Worm (Caenorhabditis elegans) whole organism, L1 larva: ENCODE data around the gene F56C3.8.

ENCODE experiments used
- blmp-1 ChIP-seq: fragments of 150-350 bp; optimal IDR thresholded peaks from 2 replicates; lab custom pipeline; 2014; ENCODE audit warnings: missing biosample characterization, missing genetic modification characterization
- ceh-8 ChIP-seq: fragments of 200-800 bp; sonication (Bioruptor generic); optimal IDR thresholded peaks from 2 replicates; lab custom pipeline; 2018; ENCODE audit warnings: mild to moderate bottlenecking, missing genetic modification characterization, moderate library complexity, missing compliant biosample characterization
- ceh-88 ChIP-seq: fragments of 200-800 bp; sonication (Bioruptor generic); IDR thresholded peaks from 2 replicates; pipeline ENCODE4 v1.3.6; 2022; ENCODE audit warnings: missing genetic modification characterization, missing compliant biosample characterization
- ces-1 ChIP-seq: fragments of 150-350 bp; optimal IDR thresholded peaks from 2 replicates; lab custom pipeline; 2014; ENCODE audit warnings: missing biosample characterization, missing genetic modification reagents, missing genetic modification characterization
- dpl-1 ChIP-seq, 3 experiments: fragments of 150-350 bp in 2 of 3; sonication (generic microtip) in 1 of 3; optimal IDR thresholded peaks; 2 replicates each; lab custom pipeline; 2014 to 2017; ENCODE audit warnings: missing biosample characterization in 3 of 3, missing genetic modification characterization in 3 of 3, missing genetic modification reagents in 3 of 3
- dsc-1 ChIP-seq: sonication (generic microtip); optimal IDR thresholded peaks from 2 replicates; lab custom pipeline; 2016; ENCODE audit warnings: mild to moderate bottlenecking, missing genetic modification characterization, missing compliant biosample characterization
- egl-13 ChIP-seq: sonication (generic microtip); optimal IDR thresholded peaks from 2 replicates; lab custom pipeline; 2016; ENCODE audit warnings: missing genotype, missing genetic modification reagents, missing genetic modification characterization, missing compliant biosample characterization
- elt-2 ChIP-seq: sonication (generic microtip); optimal IDR thresholded peaks from 2 replicates; lab custom pipeline; 2016; ENCODE audit warnings: missing genetic modification characterization, mild to moderate bottlenecking, inconsistent platforms, missing compliant biosample characterization, missing genetic modification reagents
- elt-3 ChIP-seq, 6 experiments: fragments of 150-350 bp in 1 of 6; sonication (generic microtip); optimal IDR thresholded peaks; 2 replicates each; lab custom pipeline; 2017 to 2018; ENCODE audit warnings: missing biosample characterization in 6 of 6, missing genetic modification characterization in 6 of 6, inconsistent platforms in 1 of 6
- fkh-10 ChIP-seq: sonication (generic microtip); optimal IDR thresholded peaks from 2 replicates; lab custom pipeline; 2017; ENCODE audit warnings: missing biosample characterization, missing genetic modification reagents, missing genetic modification characterization
- fkh-8 ChIP-seq: sonication (generic microtip); optimal IDR thresholded peaks from 2 replicates; lab custom pipeline; 2016; ENCODE audit warnings: mild to moderate bottlenecking, missing genetic modification characterization, missing compliant biosample characterization
- grh-1 ChIP-seq: fragments of 200-800 bp; sonication (Bioruptor generic); IDR thresholded peaks from 2 replicates; pipeline ENCODE4 v1.3.6; 2022; ENCODE audit warnings: missing genetic modification reagents, missing genetic modification characterization, missing compliant biosample characterization
- hpl-2 ChIP-seq: fragments of 150-350 bp; optimal IDR thresholded peaks from 2 replicates; lab custom pipeline; 2014; ENCODE audit warnings: missing biosample characterization, missing genetic modification reagents, missing genetic modification characterization
- irx-1 ChIP-seq: sonication (generic microtip); optimal IDR thresholded peaks from 2 replicates; lab custom pipeline; 2016; ENCODE audit warnings: missing genetic modification characterization, missing compliant biosample characterization
- jun-1 ChIP-seq: fragments of 150-350 bp; optimal IDR thresholded peaks from 2 replicates; lab custom pipeline; 2014; ENCODE audit warnings: missing biosample characterization, missing genetic modification reagents, missing genetic modification characterization
- lin-14 ChIP-seq: fragments of 200-800 bp; sonication (Bioruptor generic); optimal IDR thresholded peaks from 2 replicates; lab custom pipeline; 2018; ENCODE audit warnings: mild to moderate bottlenecking, missing genetic modification characterization, moderate library complexity, missing compliant biosample characterization
- lin-35 ChIP-seq, 2 experiments: fragments of 150-350 bp; optimal IDR thresholded peaks; 2 replicates each; lab custom pipeline; 2014; ENCODE audit warnings: missing biosample characterization in 2 of 2, missing genetic modification characterization in 2 of 2, missing genetic modification reagents in 2 of 2
- lin-39 ChIP-seq: fragments of 150-350 bp; optimal IDR thresholded peaks from 2 replicates; lab custom pipeline; 2014; ENCODE audit warnings: missing biosample characterization, missing genetic modification reagents, missing genetic modification characterization
- lsy-2 ChIP-seq, 2 experiments: fragments of 150-350 bp; optimal IDR thresholded peaks; 2 replicates each; lab custom pipeline; 2014; ENCODE audit warnings: missing biosample characterization in 2 of 2, missing genetic modification characterization in 2 of 2
- mab-9 ChIP-seq: fragments of 200-800 bp; sonication (Bioruptor generic); IDR thresholded peaks from 2 replicates; pipeline ENCODE4 v1.3.6; 2022; ENCODE audit warnings: missing genetic modification reagents, missing genetic modification characterization, missing compliant biosample characterization
- mdl-1 ChIP-seq, 2 experiments: fragments of 150-350 bp; optimal IDR thresholded peaks; 2 replicates each; lab custom pipeline; 2014 to 2017; ENCODE audit warnings: missing biosample characterization in 2 of 2, missing genetic modification characterization in 2 of 2, inconsistent platforms in 1 of 2
- nhr-11 ChIP-seq: fragments of 150-350 bp; optimal IDR thresholded peaks from 2 replicates; lab custom pipeline; 2014; ENCODE audit warnings: missing biosample characterization, missing genetic modification characterization
- nhr-12 ChIP-seq: sonication (generic microtip); optimal IDR thresholded peaks from 2 replicates; lab custom pipeline; 2017; ENCODE audit warnings: missing biosample characterization, missing genetic modification characterization
- nhr-20 ChIP-seq: sonication (generic microtip); optimal IDR thresholded peaks from 2 replicates; lab custom pipeline; 2016; ENCODE audit warnings: mild to moderate bottlenecking, missing genetic modification characterization, missing compliant biosample characterization
- nhr-237 ChIP-seq: fragments of 150-350 bp; optimal IDR thresholded peaks from 2 replicates; lab custom pipeline; 2014; ENCODE audit warnings: missing biosample characterization, missing genetic modification characterization
- nhr-47 ChIP-seq: sonication (generic microtip); optimal IDR thresholded peaks from 2 replicates; lab custom pipeline; 2016; ENCODE audit warnings: mild to moderate bottlenecking, missing genetic modification characterization, moderate library complexity, missing compliant biosample characterization
- nhr-77 ChIP-seq: fragments of 150-350 bp; optimal IDR thresholded peaks from 2 replicates; lab custom pipeline; 2014; ENCODE audit warnings: missing biosample characterization, missing genetic modification characterization
- nhr-90 ChIP-seq: sonication (generic microtip); optimal IDR thresholded peaks from 2 replicates; lab custom pipeline; 2016; ENCODE audit warnings: mild to moderate bottlenecking, missing genetic modification characterization, missing compliant biosample characterization; ENCODE audit not compliant: poor library complexity
- rnt-1 ChIP-seq: sonication (generic microtip); optimal IDR thresholded peaks from 2 replicates; lab custom pipeline; 2016; ENCODE audit warnings: mild to moderate bottlenecking, missing genetic modification characterization, moderate library complexity, missing compliant biosample characterization
- swsn-7 ChIP-seq: sonication (generic microtip); optimal IDR thresholded peaks from 2 replicates; lab custom pipeline; 2016; ENCODE audit warnings: missing genetic modification characterization, missing compliant biosample characterization
- tbx-2 ChIP-seq: sonication (generic microtip); optimal IDR thresholded peaks from 2 replicates; lab custom pipeline; 2016; ENCODE audit warnings: missing genetic modification characterization, missing compliant biosample characterization
- unc-86 ChIP-seq: sonication (generic microtip); optimal IDR thresholded peaks from 2 replicates; lab custom pipeline; 2016; ENCODE audit warnings: missing genetic modification characterization, missing compliant biosample characterization
- unc-98 ChIP-seq: fragments of 200-800 bp; sonication (Bioruptor generic); IDR thresholded peaks from 2 replicates; pipeline ENCODE4 v1.3.6; 2022; ENCODE audit warnings: missing genetic modification characterization, missing compliant biosample characterization
- ztf-11 ChIP-seq, 2 experiments: sonication (generic microtip); optimal IDR thresholded peaks; 2 replicates each; lab custom pipeline; 2016 to 2017; ENCODE audit warnings: missing genetic modification characterization in 2 of 2, missing biosample characterization in 1 of 2, missing compliant biosample characterization in 1 of 2

F56C3.8 gene

DNA sequence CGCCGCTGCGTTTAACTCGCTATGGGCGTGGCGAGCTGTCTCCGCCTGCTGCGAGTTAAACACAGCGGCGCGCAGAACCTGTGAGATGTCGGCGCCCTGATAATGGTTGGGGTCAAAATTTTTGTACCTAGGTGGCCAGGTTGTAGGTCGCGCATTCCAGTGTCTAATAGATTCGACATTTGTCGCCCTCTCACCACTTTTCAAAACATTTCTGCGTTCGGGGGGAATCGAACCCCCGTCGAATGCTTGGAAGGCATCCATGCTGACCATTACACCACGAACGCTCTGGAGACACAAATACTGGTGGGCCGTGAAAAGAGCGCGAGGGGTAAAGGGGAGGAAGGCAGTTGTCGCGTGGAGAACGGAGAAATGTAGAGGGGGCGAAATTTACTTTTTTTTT, 5.0 kb downstream of the F56C3.8 start (continued):
- TF ChIP-seq nhr-47 (tag; lab: Kevin White, UChicago) = peak; percentile 76
- peak in 1 of 2 experiments; percentile 62 for TF ChIP-seq lin-35 (GFP tag; optimal IDR thresholded peaks at IDR 0.05; lab: Kevin White, UChicago)
- TF ChIP-seq rnt-1 (tag; lab: Kevin White, UChicago) = peak; percentile 76
- peak; percentile 4 for TF ChIP-seq tbx-2 (tag; lab: Kevin White, UChicago)
- TF ChIP-seq dpl-1 (GFP tag; optimal IDR thresholded peaks at IDR 0.05; lab: Kevin White, UChicago) = peak in 1 of 3 experiments; percentile 19
- TF ChIP-seq nhr-11 (tag; lab: Kevin White, UChicago) = no peak
- peak; percentile 44 for TF ChIP-seq irx-1 (tag; lab: Kevin White, UChicago)
- TF ChIP-seq nhr-77 = peak; percentile 32
- peak; percentile 41 for TF ChIP-seq grh-1
- TF ChIP-seq mdl-1 (tag; optimal IDR thresholded peaks at IDR 0.05; lab: Kevin White, UChicago) = peak in 1 of 2 experiments; percentile 71
- peak; percentile 33 for TF ChIP-seq swsn-7 (tag; lab: Kevin White, UChicago)
- TF ChIP-seq ztf-11 (tag; optimal IDR thresholded peaks at IDR 0.05; lab: Kevin White, UChicago) = no peak
- TF ChIP-seq lsy-2 (tag; optimal IDR thresholded peaks at IDR 0.05; lab: Kevin White, UChicago) = peak; percentile 32 to 39
- TF ChIP-seq fkh-8 (tag; lab: Kevin White, UChicago) = peak; percentile 60
- TF ChIP-seq ceh-8 = peak; percentile 55
- no peak for TF ChIP-seq ces-1 (GFP tag; lab: Kevin White, UChicago)
- peak; percentile 17 for TF ChIP-seq unc-86
- peak; percentile 69 for TF ChIP-seq nhr-90
- peak; percentile 68 for TF ChIP-seq jun-1 (tag; lab: Kevin White, UChicago)
- TF ChIP-seq nhr-20 (tag; lab: Kevin White, UChicago) = peak; percentile 34
- peak; percentile 72 for TF ChIP-seq fkh-10 (GFP tag; lab: Kevin White, UChicago)
- TF ChIP-seq egl-13 (tag; lab: Kevin White, UChicago) = no peak
- 0 out of 2 replicates have a peak, but pooled peaks have one; percentile 20 for TF ChIP-seq ceh-88 (GFP tag; lab: Robert Waterston, UW)
- peak; percentile 49 for TF ChIP-seq lin-14 (GFP tag; lab: Kevin White, UChicago)

- TF ChIP-seq unc-98 (GFP tag; lab: Robert Waterston, UW) (0 out of 2 replicates have a peak, but pooled peaks have one; percentile 45), mab-9 (0 out of 2 replicates have a peak, but pooled peaks have one; percentile 14)
Observed at ce11 chrX:1375071-1375470, 9.4 kb downstream of the F56C3.8 start.

ce11 chrX:1372464-1372863, 12.0 kb downstream of the F56C3.8 start:
- TF ChIP-seq nhr-237 (tag; lab: Kevin White, UChicago) = no peak
- no peak for TF ChIP-seq elt-3 (tag; optimal IDR thresholded peaks at IDR 0.05; lab: Kevin White, UChicago)
- TF ChIP-seq swsn-7 (tag; lab: Kevin White, UChicago) = no peak
- TF ChIP-seq blmp-1 (tag; lab: Kevin White, UChicago) = no peak
- no peak for TF ChIP-seq lin-39 (tag; lab: Kevin White, UChicago)
- TF ChIP-seq nhr-12 (tag; lab: Kevin White, UChicago) = no peak
- TF ChIP-seq, all 84 proteins: peak for 0

DNA sequence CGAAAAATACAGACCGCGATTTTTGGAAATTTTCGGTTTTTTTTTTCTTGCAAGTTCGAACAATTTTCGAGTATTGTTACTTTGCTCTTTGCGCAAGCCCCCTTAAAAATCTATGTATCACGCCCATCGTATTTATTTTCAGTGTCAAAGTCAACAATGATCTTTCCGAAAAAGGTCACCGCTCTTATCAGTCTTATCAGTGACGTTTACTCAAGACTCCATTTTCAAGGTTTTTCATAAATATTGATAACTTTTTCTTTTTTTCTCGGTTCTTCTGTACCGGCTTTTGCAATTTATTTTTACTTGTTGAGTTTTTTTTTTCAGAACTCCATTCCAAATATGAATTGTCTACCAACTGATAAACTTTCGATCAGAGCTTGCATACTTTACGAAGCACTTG, 12.8 kb downstream of the F56C3.8 start, which contains the start of gene fbxa-190:
Gene fbxa-190 (plus strand): TSS at position 325 of the 400 bp plus-strand sequence.
- TF ChIP-seq nhr-237 (tag; lab: Kevin White, UChicago) (no peak), elt-2 (tag; lab: Kevin White, UChicago) (peak; percentile 32)

DNA sequence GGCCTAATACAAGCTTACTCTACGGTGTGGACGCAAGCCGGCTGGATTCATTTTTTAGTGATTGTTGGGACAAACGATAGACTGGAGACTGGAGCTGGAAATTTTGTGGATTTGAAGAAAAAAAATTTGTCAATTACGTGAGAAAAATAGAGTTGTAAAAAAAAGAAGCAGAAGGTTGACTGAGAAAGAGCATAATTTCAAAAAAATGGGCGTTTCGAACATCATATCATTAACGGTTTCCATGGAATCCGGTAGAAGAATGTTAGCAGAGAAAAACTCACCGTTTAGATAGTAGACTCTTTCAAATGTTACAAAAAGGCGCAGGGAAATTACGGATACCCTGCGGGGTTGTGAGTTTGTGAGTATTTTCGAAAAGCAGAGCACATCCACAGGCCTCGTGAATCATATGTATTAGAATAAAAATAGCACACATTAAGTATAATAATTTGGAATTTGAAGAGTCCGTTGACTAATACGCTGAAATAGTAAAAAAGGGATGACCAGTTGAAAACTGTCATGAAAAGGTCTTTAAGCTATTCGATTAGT, 13.6 kb downstream of the F56C3.8 start, which contains the start of gene F56C3.7:
Gene F56C3.7 (minus strand): TSS at position 51 of the 546 bp plus-strand sequence.
- TF ChIP-seq dsc-1 (tag; lab: Kevin White, UChicago) (peak; percentile 51), hpl-2 (GFP tag; lab: Kevin White, UChicago) (no peak)
